Worm (Caenorhabditis elegans): ENCODE results near the gene gpcp-1.
A peak's percentile ranks its signal among the peaks of the same experiment; 100 is the strongest.

gpcp-1 gene

DNA sequence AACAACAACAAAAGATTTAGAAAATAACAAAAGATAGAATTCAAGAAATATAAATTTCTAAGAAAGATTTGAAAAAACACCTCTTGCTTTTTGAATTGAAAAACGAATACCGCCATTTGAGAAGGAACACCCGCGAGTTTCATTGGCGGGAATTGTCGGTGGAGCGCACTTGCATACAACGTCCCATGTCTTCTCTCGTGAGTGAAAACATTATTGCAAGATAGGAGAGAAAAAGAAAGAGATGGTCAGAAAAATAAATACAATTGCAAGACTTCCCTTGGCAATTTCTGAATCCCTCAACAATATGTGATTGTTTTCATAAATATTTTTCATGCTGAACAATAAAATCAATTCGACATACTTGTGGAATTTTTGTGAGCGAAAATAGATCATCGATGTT, 4.3 kb downstream of the gpcp-1 start, which contains the start of gene K10B3.5 (continued):
- TF ChIP-seq K02D7.2 (tag; optimal IDR thresholded peaks at IDR 0.05): no peak
- TF ChIP-seq hlh-6 (tag; optimal IDR thresholded peaks at IDR 0.05): no peak
- peak; percentile 34 for TF ChIP-seq ceh-18 (tag; optimal IDR thresholded peaks at IDR 0.05)
- TF ChIP-seq hlh-30 (tag; optimal IDR thresholded peaks at IDR 0.05; ENCODE audit: insufficient read depth): peak; percentile 89
- no peak for TF ChIP-seq gmeb-2 (tag; optimal IDR thresholded peaks at IDR 0.05)
- no peak for TF ChIP-seq fkh-6 (tag; optimal IDR thresholded peaks at IDR 0.05)
- TF ChIP-seq npax-4 (tag; optimal IDR thresholded peaks at IDR 0.05): no peak
- TF ChIP-seq pat-9 (tag; optimal IDR thresholded peaks at IDR 0.05): no peak
- no peak for TF ChIP-seq hlh-15 (tag; optimal IDR thresholded peaks at IDR 0.05)
- TF ChIP-seq ceh-6 (GFP tag; optimal IDR thresholded peaks at IDR 0.05): no peak
- TF ChIP-seq ttx-3 (tag; optimal IDR thresholded peaks at IDR 0.05): no peak
- TF ChIP-seq F13H6.1 (tag; optimal IDR thresholded peaks at IDR 0.05): no peak
- no peak for TF ChIP-seq tbx-2 (tag; optimal IDR thresholded peaks at IDR 0.05)
- no peak for TF ChIP-seq madf-2 (tag; optimal IDR thresholded peaks at IDR 0.05)
- no peak for TF ChIP-seq ceh-19 (GFP tag; optimal IDR thresholded peaks at IDR 0.05)
- TF ChIP-seq che-1 (tag; optimal IDR thresholded peaks at IDR 0.05): no peak
- TF ChIP-seq ref-2 (tag; optimal IDR thresholded peaks at IDR 0.05): no peak
- TF ChIP-seq elt-2 (tag; optimal IDR thresholded peaks at IDR 0.05): peak; percentile 19
- peak; percentile 14 for TF ChIP-seq sdc-2 (tag; optimal IDR thresholded peaks at IDR 0.05)
- no peak for TF ChIP-seq lim-6 (tag; optimal IDR thresholded peaks at IDR 0.05)
- TF ChIP-seq ceh-45 (GFP tag; IDR thresholded peaks at IDR 0.05): no peak
- no peak for TF ChIP-seq lin-11 (tag; optimal IDR thresholded peaks at IDR 0.05)
- no peak for TF ChIP-seq unc-3 (GFP tag; conservative IDR thresholded peaks at IDR 0.05)
- no peak for TF ChIP-seq unc-3 (tag; optimal IDR thresholded peaks at IDR 0.05)
- no peak for TF ChIP-seq C38D4.7 (GFP tag; optimal IDR thresholded peaks at IDR 0.05)
- TF ChIP-seq ets-4 (tag; optimal IDR thresholded peaks at IDR 0.05): no peak
- no peak for TF ChIP-seq hlh-13 (GFP tag; optimal IDR thresholded peaks at IDR 0.05)

- no peak for TF ChIP-seq C08G9.2 (tag; optimal IDR thresholded peaks at IDR 0.05)
- no peak for TF ChIP-seq pax-1 (tag; optimal IDR thresholded peaks at IDR 0.05)
- no peak for TF ChIP-seq rnt-1 (tag; optimal IDR thresholded peaks at IDR 0.05)
- TF ChIP-seq ceh-14 (tag; optimal IDR thresholded peaks at IDR 0.05): no peak
- no peak for TF ChIP-seq pros-1 (tag; optimal IDR thresholded peaks at IDR 0.05)
- no peak for TF ChIP-seq sox-4 (tag; optimal IDR thresholded peaks at IDR 0.05)
- TF ChIP-seq ceh-31 (tag; optimal IDR thresholded peaks at IDR 0.05): peak; percentile 15
- TF ChIP-seq unc-42 (tag; optimal IDR thresholded peaks at IDR 0.05): no peak
- TF ChIP-seq ceh-34 (tag; optimal IDR thresholded peaks at IDR 0.05): peak; percentile 8
- TF ChIP-seq eyg-1 (tag; optimal IDR thresholded peaks at IDR 0.05): no peak
- no peak for TF ChIP-seq ceh-9 (tag; optimal IDR thresholded peaks at IDR 0.05)
- no peak for TF ChIP-seq ceh-24 (tag; optimal IDR thresholded peaks at IDR 0.05)
- TF ChIP-seq hlh-15 (tag; optimal IDR thresholded peaks at IDR 0.05): no peak
- no peak for TF ChIP-seq ztf-16 (tag; optimal IDR thresholded peaks at IDR 0.05)
- TF ChIP-seq tbx-2 (tag; optimal IDR thresholded peaks at IDR 0.05): peak; percentile 59
- TF ChIP-seq ceh-18 (tag; optimal IDR thresholded peaks at IDR 0.05): no peak
- no peak for TF ChIP-seq ets-4 (tag; optimal IDR thresholded peaks at IDR 0.05)
- TF ChIP-seq hlh-8 (tag; optimal IDR thresholded peaks at IDR 0.05): no peak
- no peak for TF ChIP-seq hlh-13 (GFP tag; optimal IDR thresholded peaks at IDR 0.05)
- no peak for TF ChIP-seq dmd-4 (tag; optimal IDR thresholded peaks at IDR 0.05; ENCODE audit: borderline replicate concordance)
- peak; percentile 60 for TF ChIP-seq ceh-48 (tag; optimal IDR thresholded peaks at IDR 0.05)
- peak; percentile 55 for TF ChIP-seq nfya-1 (tag; optimal IDR thresholded peaks at IDR 0.05)
- no peak for TF ChIP-seq elt-4 (tag; optimal IDR thresholded peaks at IDR 0.05)
- TF ChIP-seq ceh-6 (GFP tag; optimal IDR thresholded peaks at IDR 0.05): peak; percentile 33
- TF ChIP-seq ttx-3 (tag; optimal IDR thresholded peaks at IDR 0.05): no peak
- no peak for TF ChIP-seq nhr-232 (tag; optimal IDR thresholded peaks at IDR 0.05)
- TF ChIP-seq odd-2 (tag; optimal IDR thresholded peaks at IDR 0.05): no peak
- no peak for TF ChIP-seq ama-1 (optimal IDR thresholded peaks at IDR 0.05)
- no peak for TF ChIP-seq hlh-6 (tag; optimal IDR thresholded peaks at IDR 0.05)
- no peak for TF ChIP-seq zip-5 (tag; optimal IDR thresholded peaks at IDR 0.05)
- TF ChIP-seq ceh-22 (tag; optimal IDR thresholded peaks at IDR 0.05): no peak
- TF ChIP-seq madf-2 (tag; optimal IDR thresholded peaks at IDR 0.05): no peak
- no peak for TF ChIP-seq pat-9 (tag; optimal IDR thresholded peaks at IDR 0.05)
- no peak for TF ChIP-seq dve-1 (tag; optimal IDR thresholded peaks at IDR 0.05)
- TF ChIP-seq unc-86 (tag; optimal IDR thresholded peaks at IDR 0.05): no peak
- no peak; the same call in 1 of the 2 replicates for TF ChIP-seq sox-2 (GFP tag; IDR thresholded peaks at IDR 0.05)
Measured at ce11 chrX:3102817-3103216, 7.6 kb downstream of the gpcp-1 start.
